Fruit fly (Drosophila melanogaster): ENCODE data around the gene CG33061.

- TF ChIP-seq Rfx (GFP tag; IDR thresholded peaks at IDR 0.05) (no peak), Spps (tag; optimal IDR thresholded peaks at IDR 0.05) (no peak), CG17328 (GFP tag; IDR thresholded peaks at IDR 0.05) (no peak), CG10321 (GFP tag; IDR thresholded peaks at IDR 0.05) (no peak), h (optimal IDR thresholded peaks at IDR 0.05) (no peak), Six4 (GFP tag; optimal IDR thresholded peaks at IDR 0.05) (no peak), HLH4C (GFP tag; IDR thresholded peaks at IDR 0.05; ENCODE audit: partially characterized antibody) (no peak), Hand (GFP tag; optimal IDR thresholded peaks at IDR 0.05) (no peak), nerfin-2 (GFP tag; IDR thresholded peaks at IDR 0.05; ENCODE audit: partially characterized antibody) (no peak), Atf3 (GFP tag; optimal IDR thresholded peaks at IDR 0.05) (no peak), CG2202 (tag; optimal IDR thresholded peaks at IDR 0.05) (no peak), phol (tag; optimal IDR thresholded peaks at IDR 0.05) (no peak)
Measured at dm6 chr3L:16361200-16361815, 31.7 kb downstream of the CG33061 start.
